Worm (Caenorhabditis elegans) whole organism, young adult: ENCODE data around the gene R03G8.3.

Experiments used
- B0035.1 ChIP-seq: sonication (generic microtip); optimal IDR thresholded peaks from 2 replicates; lab custom pipeline; 2016; ENCODE audit warnings: missing genetic modification characterization, mild to moderate bottlenecking, missing compliant biosample characterization, missing genotype, missing genetic modification reagents
- B0261.1 ChIP-seq: sonication (generic microtip); optimal IDR thresholded peaks from 2 replicates; lab custom pipeline; 2016; ENCODE audit warnings: mild to moderate bottlenecking, missing genetic modification characterization, moderate library complexity, missing compliant biosample characterization
- D2030.7 ChIP-seq: fragments of 200-800 bp; sonication (Bioruptor generic); IDR thresholded peaks from 2 replicates; pipeline ENCODE4 v1.3.6; 2022; ENCODE audit warnings: missing genetic modification reagents, missing genetic modification characterization, missing compliant biosample characterization
- F10E7.11 ChIP-seq: sonication (generic microtip); optimal IDR thresholded peaks from 2 replicates; lab custom pipeline; 2017; ENCODE audit warnings: mild to moderate bottlenecking, missing genetic modification characterization, moderate library complexity, missing compliant biosample characterization
- F39B2.1 ChIP-seq: fragments of 200-800 bp; sonication (Bioruptor generic); IDR thresholded peaks from 2 replicates; pipeline ENCODE4 v1.3.6; 2022; ENCODE audit warnings: missing genetic modification reagents, missing genetic modification characterization, missing compliant biosample characterization
- F49E8.2 ChIP-seq: sonication (generic microtip); optimal IDR thresholded peaks from 3 replicates; lab custom pipeline; 2017; ENCODE audit warnings: missing genetic modification characterization, mild to moderate bottlenecking, missing compliant biosample characterization, antibody characterized with exemption, moderate library complexity; ENCODE audit not compliant: insufficient read depth
- F57A8.1 ChIP-seq: fragments of 200-800 bp; sonication (Bioruptor generic); optimal IDR thresholded peaks from 2 replicates; lab custom pipeline; 2018; ENCODE audit warnings: mild to moderate bottlenecking, missing genetic modification characterization, moderate library complexity, missing compliant biosample characterization
- T07F8.4 ChIP-seq: sonication (generic microtip); optimal IDR thresholded peaks from 2 replicates; lab custom pipeline; 2016; ENCODE audit warnings: mild to moderate bottlenecking, missing genetic modification characterization, moderate library complexity, missing compliant biosample characterization
- T26A5.8 ChIP-seq: sonication (generic microtip); optimal IDR thresholded peaks from 2 replicates; lab custom pipeline; 2016; ENCODE audit warnings: missing genetic modification characterization, missing compliant biosample characterization
- Y79H2A.3 ChIP-seq: fragments of 200-800 bp; sonication (Bioruptor generic); conservative IDR thresholded peaks from 2 replicates; pipeline ENCODE4 v1.3.6; 2022; ENCODE audit warnings: missing genetic modification reagents, missing genetic modification characterization, missing compliant biosample characterization
- aptf-2 ChIP-seq: fragments of 200-800 bp; sonication (Bioruptor generic); conservative IDR thresholded peaks from 2 replicates; pipeline ENCODE4 v1.3.6; 2022; ENCODE audit warnings: missing genetic modification reagents, missing genetic modification characterization, missing compliant biosample characterization
- atf-7 ChIP-seq: sonication (generic microtip); optimal IDR thresholded peaks from 2 replicates; lab custom pipeline; 2017; ENCODE audit warnings: mild to moderate bottlenecking, missing genetic modification characterization, missing compliant biosample characterization
- attf-3 ChIP-seq: fragments of 200-800 bp; sonication (Bioruptor generic); conservative IDR thresholded peaks from 2 replicates; pipeline ENCODE4 v1.3.6; 2022; ENCODE audit warnings: missing genetic modification reagents, missing genetic modification characterization, missing compliant biosample characterization
- attf-5 ChIP-seq: fragments of 200-800 bp; sonication (Bioruptor generic); optimal IDR thresholded peaks from 2 replicates; lab custom pipeline; 2018; ENCODE audit warnings: mild to moderate bottlenecking, missing genetic modification characterization, missing compliant biosample characterization
- bed-2 ChIP-seq: fragments of 200-800 bp; sonication (Bioruptor generic); IDR thresholded peaks from 2 replicates; pipeline ENCODE4 v1.3.6; 2022; ENCODE audit warnings: missing genetic modification reagents, missing genetic modification characterization, missing compliant biosample characterization
- cebp-2 ChIP-seq: fragments of 200-800 bp; sonication (Bioruptor generic); IDR thresholded peaks from 2 replicates; pipeline ENCODE4 v1.3.6; 2022; ENCODE audit warnings: missing genetic modification characterization, missing compliant biosample characterization
- ceh-40 ChIP-seq: fragments of 200-800 bp; sonication (Bioruptor generic); IDR thresholded peaks from 2 replicates; pipeline ENCODE4 v1.3.6; 2022; ENCODE audit warnings: missing genetic modification characterization, missing compliant biosample characterization
- ceh-58 ChIP-seq: fragments of 200-800 bp; sonication (Bioruptor generic); IDR thresholded peaks from 2 replicates; pipeline ENCODE4 v1.3.6; 2022; ENCODE audit warnings: missing genetic modification characterization, missing compliant biosample characterization
- ceh-79 ChIP-seq: sonication (generic microtip); optimal IDR thresholded peaks from 2 replicates; lab custom pipeline; 2017; ENCODE audit warnings: mild to moderate bottlenecking, missing genetic modification characterization, missing compliant biosample characterization
- ceh-91 ChIP-seq: fragments of 200-800 bp; sonication (Bioruptor generic); IDR thresholded peaks from 2 replicates; pipeline ENCODE4 v1.3.6; 2022; ENCODE audit warnings: missing genetic modification reagents, missing genetic modification characterization, missing compliant biosample characterization
- ekl-4 ChIP-seq: fragments of 200-800 bp; sonication (Bioruptor generic); IDR thresholded peaks from 2 replicates; pipeline ENCODE4 v1.3.6; 2022; ENCODE audit warnings: missing genetic modification reagents, missing genetic modification characterization, missing compliant biosample characterization
- lag-1 ChIP-seq: fragments of 200-800 bp; sonication (Bioruptor generic); IDR thresholded peaks from 2 replicates; pipeline ENCODE4 v1.3.6; 2022; ENCODE audit warnings: missing genetic modification reagents, missing genetic modification characterization, missing compliant biosample characterization
- lin-26 ChIP-seq: fragments of 200-800 bp; sonication (Bioruptor generic); IDR thresholded peaks from 2 replicates; pipeline ENCODE4 v1.3.6; 2022; ENCODE audit warnings: missing genetic modification reagents, missing genetic modification characterization, missing compliant biosample characterization
- lir-1 ChIP-seq: fragments of 200-800 bp; sonication (Bioruptor generic); conservative IDR thresholded peaks from 2 replicates; pipeline ENCODE4 v1.3.6; 2022; ENCODE audit warnings: missing genetic modification reagents, missing genetic modification characterization, missing compliant biosample characterization
- lsy-27 ChIP-seq: sonication (generic microtip); optimal IDR thresholded peaks from 2 replicates; lab custom pipeline; 2017; ENCODE audit warnings: missing genetic modification characterization, mild to moderate bottlenecking, missing compliant biosample characterization, antibody characterized with exemption, missing genotype, borderline replicate concordance; ENCODE audit not compliant: insufficient read depth
- madf-6 ChIP-seq: fragments of 200-800 bp; sonication (Bioruptor generic); IDR thresholded peaks from 2 replicates; pipeline ENCODE4 v1.3.6; 2022; ENCODE audit warnings: missing genetic modification reagents, missing genetic modification characterization, missing compliant biosample characterization
- mcd-1 ChIP-seq: fragments of 200-800 bp; sonication (Bioruptor generic); IDR thresholded peaks from 2 replicates; pipeline ENCODE4 v1.3.6; 2022; ENCODE audit warnings: missing genetic modification reagents, missing genetic modification characterization, missing compliant biosample characterization
- mel-28 ChIP-seq: sonication (generic microtip); optimal IDR thresholded peaks from 2 replicates; lab custom pipeline; 2016; ENCODE audit warnings: borderline replicate concordance, mild to moderate bottlenecking, missing genetic modification characterization, missing compliant biosample characterization
- mes-4 ChIP-seq: sonication (generic microtip); optimal IDR thresholded peaks from 2 replicates; lab custom pipeline; 2016; ENCODE audit warnings: missing genotype, missing genetic modification characterization, missing compliant biosample characterization
- nfya-2 ChIP-seq: fragments of 200-800 bp; sonication (Bioruptor generic); IDR thresholded peaks from 2 replicates; pipeline ENCODE4 v1.3.6; 2022; ENCODE audit warnings: missing genetic modification reagents, missing genetic modification characterization, missing compliant biosample characterization
- nfyb-1 ChIP-seq: fragments of 200-800 bp; sonication (Bioruptor generic); IDR thresholded peaks from 2 replicates; pipeline ENCODE4 v1.3.6; 2022; ENCODE audit warnings: missing genetic modification reagents, missing genetic modification characterization, missing compliant biosample characterization
- nhr-120 ChIP-seq: fragments of 200-800 bp; sonication (Bioruptor generic); IDR thresholded peaks from 2 replicates; pipeline ENCODE4 v1.3.6; 2022; ENCODE audit warnings: missing genetic modification characterization, missing compliant biosample characterization
- nhr-27 ChIP-seq: fragments of 200-800 bp; sonication (Bioruptor generic); optimal IDR thresholded peaks from 2 replicates; lab custom pipeline; 2018; ENCODE audit warnings: mild to moderate bottlenecking, missing genetic modification characterization, moderate library complexity, missing compliant biosample characterization
- nhr-90 ChIP-seq: sonication (generic microtip); optimal IDR thresholded peaks from 2 replicates; lab custom pipeline; 2016; ENCODE audit warnings: missing genotype, mild to moderate bottlenecking, missing genetic modification characterization, missing compliant biosample characterization
- rcor-1 ChIP-seq: fragments of 200-800 bp; sonication (Bioruptor generic); IDR thresholded peaks from 2 replicates; pipeline ENCODE4 v1.3.6; 2022; ENCODE audit warnings: missing genetic modification reagents, missing genetic modification characterization, missing compliant biosample characterization
- rpc-1 ChIP-seq, 2 experiments: fragments of 150-350 bp in 1 of 2; sonication (generic microtip) in 1 of 2; optimal IDR thresholded peaks; 2 replicates each; lab custom pipeline; 2014 to 2018; ENCODE audit warnings: missing biosample characterization in 1 of 2, missing genetic modification characterization in 1 of 2, missing genetic modification reagents in 1 of 2, missing genotype in 1 of 2
- sea-2 ChIP-seq: fragments of 200-800 bp; sonication (Bioruptor generic); IDR thresholded peaks from 2 replicates; pipeline ENCODE4 v1.3.6; 2022; ENCODE audit warnings: missing genetic modification characterization, missing compliant biosample characterization
- snpc-1.1 ChIP-seq: sonication (generic microtip); optimal IDR thresholded peaks from 2 replicates; lab custom pipeline; 2017; ENCODE audit warnings: missing genetic modification characterization, mild to moderate bottlenecking, missing compliant biosample characterization, antibody characterized with exemption, moderate library complexity, missing genotype, missing genetic modification reagents; ENCODE audit not compliant: insufficient read depth
- snpc-1.3 ChIP-seq: sonication (generic microtip); optimal IDR thresholded peaks from 2 replicates; lab custom pipeline; 2017; ENCODE audit warnings: missing genetic modification characterization, mild to moderate bottlenecking, missing compliant biosample characterization, antibody characterized with exemption, moderate library complexity, missing genotype, missing genetic modification reagents; ENCODE audit not compliant: insufficient read depth
- somi-1 ChIP-seq: fragments of 200-800 bp; sonication (Bioruptor generic); optimal IDR thresholded peaks from 2 replicates; lab custom pipeline; 2018; ENCODE audit warnings: mild to moderate bottlenecking, missing genetic modification characterization, missing compliant biosample characterization
- tbp1 ChIP-seq: fragments of 200-800 bp; sonication (Bioruptor generic); optimal IDR thresholded peaks from 2 replicates; lab custom pipeline; 2018; ENCODE audit warnings: mild to moderate bottlenecking, missing genetic modification characterization, missing compliant biosample characterization
- zfh-2 ChIP-seq: fragments of 200-800 bp; sonication (Bioruptor generic); conservative IDR thresholded peaks from 2 replicates; pipeline ENCODE4 v1.3.6; 2022; ENCODE audit warnings: missing genetic modification reagents, missing genetic modification characterization, missing compliant biosample characterization
- zim-3 ChIP-seq: sonication (generic microtip); optimal IDR thresholded peaks from 2 replicates; lab custom pipeline; 2017; ENCODE audit warnings: mild to moderate bottlenecking, missing genetic modification characterization, moderate library complexity, missing compliant biosample characterization
- ztf-18 ChIP-seq: sonication (generic microtip); optimal IDR thresholded peaks from 2 replicates; lab custom pipeline; 2016; ENCODE audit warnings: missing genotype, mild to moderate bottlenecking, missing genetic modification characterization, missing compliant biosample characterization
- ztf-25 ChIP-seq: fragments of 200-800 bp; sonication (Bioruptor generic); IDR thresholded peaks from 2 replicates; pipeline ENCODE4 v1.3.6; 2022; ENCODE audit warnings: missing genetic modification reagents, missing genetic modification characterization, missing compliant biosample characterization
- ztf-28 ChIP-seq: fragments of 200-800 bp; sonication (Bioruptor generic); IDR thresholded peaks from 2 replicates; pipeline ENCODE4 v1.3.6; 2022; ENCODE audit warnings: missing genetic modification reagents, missing genetic modification characterization, missing compliant biosample characterization
- ztf-3 ChIP-seq: fragments of 200-800 bp; sonication (Bioruptor generic); optimal IDR thresholded peaks from 2 replicates; lab custom pipeline; 2018; ENCODE audit warnings: mild to moderate bottlenecking, missing genetic modification characterization, missing compliant biosample characterization
- ztf-6 ChIP-seq: fragments of 200-800 bp; sonication (Bioruptor generic); IDR thresholded peaks from 2 replicates; pipeline ENCODE4 v1.3.6; 2022; ENCODE audit warnings: missing genetic modification reagents, missing genetic modification characterization, missing compliant biosample characterization

Gene R03G8.3

DNA sequence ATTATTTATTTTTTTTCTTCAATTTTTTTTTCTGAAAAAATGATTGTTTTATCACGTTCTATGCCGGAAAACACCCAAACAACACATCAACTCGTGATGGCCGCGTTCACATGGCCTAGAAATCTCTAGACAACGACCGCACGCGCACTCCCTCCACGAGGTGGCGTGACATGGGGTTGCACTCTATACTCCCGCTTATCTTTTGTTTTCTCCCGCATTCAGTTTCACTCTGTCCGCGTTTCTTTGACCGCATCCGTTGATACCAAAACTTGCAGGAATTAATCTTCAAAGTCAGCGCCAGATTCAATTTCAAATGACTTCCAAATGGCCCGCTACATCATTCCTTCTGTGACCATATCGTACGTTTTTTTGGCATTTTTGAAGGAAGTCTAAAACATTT is 14.2 kb downstream of the R03G8.3 start, which contains the start of gene F17H10.1 (continued):
- no peak for TF ChIP-seq ceh-91 (GFP tag; lab: Robert Waterston, UW)
- peak; percentile 43 for TF ChIP-seq ztf-3
- TF ChIP-seq rpc-1 (optimal IDR thresholded peaks at IDR 0.05; lab: Kevin White, UChicago): no peak
- no peak for TF ChIP-seq rpc-1 (tag; optimal IDR thresholded peaks at IDR 0.05; lab: Kevin White, UChicago)
- TF ChIP-seq zfh-2: no peak; the same call in 1 of the 2 replicates
- no peak for TF ChIP-seq zim-3 (tag; lab: Kevin White, UChicago)
- no peak for TF ChIP-seq F57A8.1 (GFP tag; lab: Kevin White, UChicago)
- peak; percentile 40 for TF ChIP-seq ztf-18 (tag; lab: Kevin White, UChicago)
- TF ChIP-seq aptf-2 (GFP tag; lab: Robert Waterston, UW): no peak
- no peak for TF ChIP-seq nfya-2 (GFP tag; lab: Robert Waterston, UW)
- no peak for TF ChIP-seq bed-2
- TF ChIP-seq mcd-1 (GFP tag; lab: Robert Waterston, UW): peak; percentile 61
- TF ChIP-seq D2030.7 (GFP tag; lab: Robert Waterston, UW): no peak
- peak; percentile 31 for TF ChIP-seq attf-5 (GFP tag; lab: Kevin White, UChicago)
- peak; percentile 89 for TF ChIP-seq nfyb-1 (GFP tag; lab: Robert Waterston, UW)
- TF ChIP-seq B0261.1: peak; percentile 1
- no peak for TF ChIP-seq F10E7.11 (tag; lab: Kevin White, UChicago)
- peak; percentile 66 for TF ChIP-seq tbp1 (GFP tag; lab: Kevin White, UChicago)
- TF ChIP-seq mel-28 (tag; lab: Kevin White, UChicago): no peak
- no peak for TF ChIP-seq nhr-120 (GFP tag; lab: Robert Waterston, UW)
- TF ChIP-seq T26A5.8: no peak
- no peak for TF ChIP-seq F49E8.2
- TF ChIP-seq rcor-1: peak; percentile 51
- no peak for TF ChIP-seq F39B2.1 (GFP tag; lab: Robert Waterston, UW)
- no peak for TF ChIP-seq ztf-28 (GFP tag; lab: Robert Waterston, UW)
- 0 out of 2 replicates have a peak, but pooled peaks have one; percentile 75 for TF ChIP-seq sea-2 (GFP tag; lab: Robert Waterston, UW)
- no peak for TF ChIP-seq attf-3
- TF ChIP-seq lsy-27 (tag; lab: Kevin White, UChicago): no peak
- peak; percentile 64 for TF ChIP-seq B0035.1
- no peak for TF ChIP-seq snpc-1.3 (tag; lab: Kevin White, UChicago)
- no peak for TF ChIP-seq ztf-25
- TF ChIP-seq lag-1: no peak
- TF ChIP-seq nhr-90 (tag; lab: Kevin White, UChicago): peak; percentile 48
- TF ChIP-seq ekl-4 (GFP tag; lab: Robert Waterston, UW): peak; percentile 54
- no peak for TF ChIP-seq snpc-1.1 (tag; lab: Kevin White, UChicago)
- TF ChIP-seq somi-1 (GFP tag; lab: Kevin White, UChicago): peak; percentile 94
- 0 out of 2 replicates have a peak, but pooled peaks have one; percentile 59 for TF ChIP-seq ceh-40 (GFP tag; lab: Robert Waterston, UW)
- no peak for TF ChIP-seq cebp-2 (GFP tag; lab: Robert Waterston, UW)
- TF ChIP-seq lin-26: peak; percentile 70; the same call in 1 of the 2 replicates
- TF ChIP-seq ceh-79 (tag; lab: Kevin White, UChicago): no peak
- TF ChIP-seq nhr-27 (tag; lab: Kevin White, UChicago): no peak
- TF ChIP-seq madf-6 (GFP tag; lab: Robert Waterston, UW): peak; percentile 36
- TF ChIP-seq mes-4 (tag; lab: Kevin White, UChicago): no peak
- 0 out of 2 replicates have a peak, but pooled peaks have one; percentile 21 for TF ChIP-seq ztf-6 (GFP tag; lab: Robert Waterston, UW)
- TF ChIP-seq T07F8.4 (tag; lab: Kevin White, UChicago): no peak
- TF ChIP-seq atf-7 (tag; lab: Kevin White, UChicago): peak; percentile 85
- no peak for TF ChIP-seq Y79H2A.3 (GFP tag; lab: Robert Waterston, UW)
- no peak for TF ChIP-seq ceh-58 (GFP tag; lab: Robert Waterston, UW)
- peak; percentile 64 for TF ChIP-seq lir-1 (GFP tag; lab: Robert Waterston, UW)
